Worm (Caenorhabditis elegans): ENCODE data around the gene F58E6.4.

F58E6.4 gene

ce11 chrV:9725719-9726118 is 24.5 kb downstream of the F58E6.4 start:
- TF ChIP-seq lin-13 (tag; optimal IDR thresholded peaks at IDR 0.05) (no peak), cnd-1 (tag; optimal IDR thresholded peaks at IDR 0.05) (no peak), lsy-2 (tag; optimal IDR thresholded peaks at IDR 0.05) (no peak), mls-2 (tag; optimal IDR thresholded peaks at IDR 0.05) (no peak), elt-1 (tag; optimal IDR thresholded peaks at IDR 0.05; ENCODE audit: borderline replicate concordance, insufficient read depth) (no peak), mep-1 (tag; optimal IDR thresholded peaks at IDR 0.05) (no peak), ceh-83 (GFP tag; optimal IDR thresholded peaks at IDR 0.05) (no peak), nhr-237 (tag; optimal IDR thresholded peaks at IDR 0.05) (no peak), ceh-39 (tag; optimal IDR thresholded peaks at IDR 0.05) (no peak), ceh-43 (GFP tag; optimal IDR thresholded peaks at IDR 0.05) (no peak), elt-3 (tag; optimal IDR thresholded peaks at IDR 0.05) (no peak), lin-32 (GFP tag; optimal IDR thresholded peaks at IDR 0.05) (no peak)

- TF ChIP-seq nhr-76 (tag; optimal IDR thresholded peaks at IDR 0.05) = no peak
- no peak for TF ChIP-seq ceh-83 (GFP tag; optimal IDR thresholded peaks at IDR 0.05)
- no peak for TF ChIP-seq ces-1 (GFP tag; optimal IDR thresholded peaks at IDR 0.05)
- no peak for TF ChIP-seq ceh-43 (GFP tag; optimal IDR thresholded peaks at IDR 0.05)
- no peak for TF ChIP-seq nhr-12 (tag; optimal IDR thresholded peaks at IDR 0.05)
- TF ChIP-seq unc-62 (GFP tag; optimal IDR thresholded peaks at IDR 0.05) = peak; percentile 10
- peak; percentile 34 for TF ChIP-seq M03D4.4 (tag; optimal IDR thresholded peaks at IDR 0.05)
- peak; percentile 43 for TF ChIP-seq pha-4 (tag; optimal IDR thresholded peaks at IDR 0.05)
- TF ChIP-seq ham-2 (GFP tag; optimal IDR thresholded peaks at IDR 0.05) = peak; percentile 32
- TF ChIP-seq lsy-2 (tag; optimal IDR thresholded peaks at IDR 0.05) = no peak
- TF ChIP-seq sptf-1 (tag; optimal IDR thresholded peaks at IDR 0.05) = no peak
- TF ChIP-seq blmp-1 (tag; optimal IDR thresholded peaks at IDR 0.05) = no peak
- no peak for TF ChIP-seq nhr-28 (tag; optimal IDR thresholded peaks at IDR 0.05)
- no peak for TF ChIP-seq tbx-8 (GFP tag; optimal IDR thresholded peaks at IDR 0.05)
- no peak for TF ChIP-seq elt-3 (tag; optimal IDR thresholded peaks at IDR 0.05)
- TF ChIP-seq mep-1 (tag; optimal IDR thresholded peaks at IDR 0.05) = peak; percentile 17
- TF ChIP-seq lin-32 (GFP tag; optimal IDR thresholded peaks at IDR 0.05) = no peak
- TF ChIP-seq cnd-1 (tag; optimal IDR thresholded peaks at IDR 0.05) = no peak
- TF ChIP-seq nhr-237 (tag; optimal IDR thresholded peaks at IDR 0.05) = no peak
- TF ChIP-seq nhr-2 (tag; optimal IDR thresholded peaks at IDR 0.05) = peak; percentile 64
- TF ChIP-seq ceh-39 (tag; optimal IDR thresholded peaks at IDR 0.05) = no peak
- TF ChIP-seq hlh-1 (tag; optimal IDR thresholded peaks at IDR 0.05) = no peak
- no peak for TF ChIP-seq ztf-11 (tag; optimal IDR thresholded peaks at IDR 0.05)
- peak; percentile 6 for TF ChIP-seq mab-5 (tag; optimal IDR thresholded peaks at IDR 0.05)
- no peak for TF ChIP-seq sem-2 (GFP tag; optimal IDR thresholded peaks at IDR 0.05)
- TF ChIP-seq snpc-4 (tag; optimal IDR thresholded peaks at IDR 0.05) = no peak
- no peak for TF ChIP-seq elt-1 (tag; optimal IDR thresholded peaks at IDR 0.05; ENCODE audit: borderline replicate concordance, insufficient read depth)
- TF ChIP-seq flh-1 (GFP tag; optimal IDR thresholded peaks at IDR 0.05) = no peak
- no peak for TF ChIP-seq unc-39 (tag; optimal IDR thresholded peaks at IDR 0.05)
- TF ChIP-seq lin-13 (tag; optimal IDR thresholded peaks at IDR 0.05) = no peak
- TF ChIP-seq bed-3 (GFP tag; optimal IDR thresholded peaks at IDR 0.05) = no peak
- TF ChIP-seq drap-1 (GFP tag; optimal IDR thresholded peaks at IDR 0.05) = no peak
- peak; percentile 84 for TF ChIP-seq zip-8 (tag; optimal IDR thresholded peaks at IDR 0.05)
- TF ChIP-seq mls-2 (tag; optimal IDR thresholded peaks at IDR 0.05) = no peak
- no peak for TF ChIP-seq unc-120 (tag; optimal IDR thresholded peaks at IDR 0.05; ENCODE audit: poor library complexity, severe bottlenecking)
These were observed 26.1 kb downstream of the F58E6.4 start, which contains the start of gene slcr-46.3 for ce11 chrV:9724021-9724671. slcr-46.3 (minus strand) TSS chrV:9724106.

ce11 chrV:9716397-9716796 is 33.8 kb downstream of the F58E6.4 start, which contains the start of gene str-188:
str-188 (plus strand) TSS chrV:9716697.
- TF ChIP-seq bed-3 (GFP tag; optimal IDR thresholded peaks at IDR 0.05) (no peak), cnd-1 (tag; optimal IDR thresholded peaks at IDR 0.05) (no peak), elt-1 (tag; optimal IDR thresholded peaks at IDR 0.05; ENCODE audit: borderline replicate concordance, insufficient read depth) (no peak), nhr-76 (tag; optimal IDR thresholded peaks at IDR 0.05) (no peak), nhr-237 (tag; optimal IDR thresholded peaks at IDR 0.05) (no peak)
